Worm (Caenorhabditis elegans): ENCODE measurements around the gene snf-11.

ce11 chrV:11279564-11279963, 28.7 kb downstream of the snf-11 start:
- TF ChIP-seq ztf-11 (tag; optimal IDR thresholded peaks at IDR 0.05) (no peak), sptf-1 (tag; optimal IDR thresholded peaks at IDR 0.05) (no peak), sem-2 (GFP tag; optimal IDR thresholded peaks at IDR 0.05) (no peak), snpc-4 (tag; optimal IDR thresholded peaks at IDR 0.05) (no peak), pha-4 (tag; optimal IDR thresholded peaks at IDR 0.05) (no peak), blmp-1 (tag; optimal IDR thresholded peaks at IDR 0.05) (no peak)
